Fruit fly (Drosophila melanogaster) whole organism, embryonic: ENCODE measurements around the gene CG32066.

ENCODE experiments used
- BtbVII ChIP-seq: fragments of 200-800 bp; sonication (Bioruptor generic); optimal IDR thresholded peaks from 3 replicates; lab custom pipeline; 2017; ENCODE audit warnings: missing biosample characterization, mild to moderate bottlenecking, missing genetic modification characterization
- CG1024 ChIP-seq: fragments of 200-800 bp; sonication (Bioruptor generic); IDR thresholded peaks from 2 replicates; pipeline ENCODE4 v1.3.6; 2022; ENCODE audit warnings: missing biosample characterization, missing genetic modification characterization
- CG10274 ChIP-seq: fragments of 200-800 bp; sonication (Bioruptor generic); optimal IDR thresholded peaks from 3 replicates; lab custom pipeline; 2017; ENCODE audit warnings: missing biosample characterization, mild to moderate bottlenecking, missing genetic modification characterization
- CG11247 ChIP-seq: fragments of 200-800 bp; sonication (Bioruptor generic); IDR thresholded peaks from 2 replicates; pipeline ENCODE4 v1.3.6; 2022; ENCODE audit warnings: missing biosample characterization, missing genetic modification characterization
- CG11504 ChIP-seq: fragments of 200-800 bp; sonication (Bioruptor generic); optimal IDR thresholded peaks from 3 replicates; lab custom pipeline; 2019; ENCODE audit warnings: missing biosample characterization, mild to moderate bottlenecking, missing genetic modification characterization, moderate library complexity
- CG13424 ChIP-seq: fragments of 200-800 bp; sonication (Bioruptor generic); optimal IDR thresholded peaks from 2 replicates; lab custom pipeline; 2019; ENCODE audit warnings: missing biosample characterization, mild to moderate bottlenecking, missing genetic modification characterization, moderate library complexity
- CG14050 ChIP-seq: fragments of 200-800 bp; sonication (Bioruptor generic); IDR thresholded peaks from 3 replicates; pipeline ENCODE4 v1.3.6; 2022; ENCODE audit warnings: missing biosample characterization, missing genetic modification characterization
- CG15073 ChIP-seq: fragments of 200-800 bp; sonication (Bioruptor generic); optimal IDR thresholded peaks from 2 replicates; lab custom pipeline; 2016; ENCODE audit warnings: missing biosample characterization, missing genetic modification characterization
- CG2120 ChIP-seq: fragments of 200-800 bp; sonication (Bioruptor generic); optimal IDR thresholded peaks from 3 replicates; lab custom pipeline; 2016; ENCODE audit warnings: missing biosample characterization, missing genetic modification characterization
- CG2889 ChIP-seq: fragments of 200-800 bp; sonication (Bioruptor generic); IDR thresholded peaks from 3 replicates; pipeline ENCODE4 v1.3.6; 2022; ENCODE audit warnings: missing biosample characterization, missing genetic modification characterization
- CG32767 ChIP-seq: fragments of 200-800 bp; sonication (Bioruptor generic); IDR thresholded peaks from 2 replicates; pipeline ENCODE4 v1.3.6; 2022; ENCODE audit warnings: missing biosample characterization, missing genetic modification characterization
- CG3281 ChIP-seq: fragments of 200-800 bp; sonication (Bioruptor generic); optimal IDR thresholded peaks from 3 replicates; lab custom pipeline; 2017; ENCODE audit warnings: missing biosample characterization, mild to moderate bottlenecking, missing genetic modification characterization
- CG34422 ChIP-seq: fragments of 200-800 bp; sonication (Bioruptor generic); IDR thresholded peaks from 3 replicates; pipeline ENCODE4 v1.3.6; 2022; ENCODE audit warnings: missing biosample characterization, missing genetic modification characterization
- CG4328 ChIP-seq: fragments of 200-800 bp; sonication (Bioruptor generic); optimal IDR thresholded peaks from 3 replicates; lab custom pipeline; 2017; ENCODE audit warnings: missing biosample characterization, missing genetic modification reagents, missing genetic modification characterization
- CG43689 ChIP-seq: fragments of 200-800 bp; sonication (Bioruptor generic); IDR thresholded peaks from 2 replicates; pipeline ENCODE4 v1.3.6; 2022; ENCODE audit warnings: missing biosample characterization, missing genetic modification characterization
- CG4730 ChIP-seq: fragments of 200-800 bp; sonication (Bioruptor generic); IDR thresholded peaks from 2 replicates; pipeline ENCODE4 v1.3.6; 2022; ENCODE audit warnings: missing biosample characterization, missing genetic modification characterization
- CG7271 ChIP-seq: fragments of 200-800 bp; sonication (Bioruptor generic); optimal IDR thresholded peaks from 2 replicates; lab custom pipeline; 2018; ENCODE audit warnings: missing biosample characterization, mild to moderate bottlenecking, missing genetic modification characterization, moderate library complexity
- CG7357 ChIP-seq: fragments of 200-800 bp; sonication (Bioruptor generic); IDR thresholded peaks from 3 replicates; pipeline ENCODE4 v1.3.6; 2022; ENCODE audit warnings: missing biosample characterization, missing genetic modification characterization
- CG7372 ChIP-seq: fragments of 200-800 bp; sonication (Bioruptor generic); IDR thresholded peaks from 2 replicates; pipeline ENCODE4 v1.3.6; 2022; ENCODE audit warnings: missing biosample characterization, missing genetic modification characterization
- CG7839 ChIP-seq: fragments of 200-800 bp; sonication (Bioruptor generic); optimal IDR thresholded peaks from 3 replicates; lab custom pipeline; 2018; ENCODE audit warnings: missing biosample characterization, mild to moderate bottlenecking, missing genetic modification characterization, moderate library complexity
- CkIIα-i1 ChIP-seq: fragments of 200-800 bp; sonication (Bioruptor generic); IDR thresholded peaks from 2 replicates; pipeline ENCODE4 v1.3.6; 2022; ENCODE audit warnings: missing biosample characterization, missing genetic modification characterization
- Dp ChIP-seq: fragments of 200-800 bp; sonication (Bioruptor generic); optimal IDR thresholded peaks from 2 replicates; lab custom pipeline; 2018; ENCODE audit warnings: missing biosample characterization, mild to moderate bottlenecking, missing genetic modification characterization, moderate library complexity
- ERR ChIP-seq: fragments of 200-800 bp; sonication (Bioruptor generic); optimal IDR thresholded peaks from 2 replicates; lab custom pipeline; 2016; ENCODE audit warnings: missing biosample characterization, missing genetic modification characterization
- Ets65A ChIP-seq: fragments of 200-800 bp; sonication (Bioruptor generic); peaks from one replicate; lab custom pipeline; 2016; ENCODE audit warnings: missing biosample characterization, missing genetic modification characterization
- H15 ChIP-seq: fragments of 200-800 bp; sonication (Bioruptor generic); IDR thresholded peaks from 3 replicates; pipeline ENCODE4 v1.3.6; 2022; ENCODE audit warnings: missing biosample characterization, missing genetic modification characterization
- HLHmδ ChIP-seq: fragments of 200-800 bp; sonication (Bioruptor generic); optimal IDR thresholded peaks from 2 replicates; lab custom pipeline; 2018; ENCODE audit warnings: missing biosample characterization, mild to moderate bottlenecking, missing genetic modification characterization, moderate library complexity
- Hey ChIP-seq: fragments of 200-800 bp; sonication (Bioruptor generic); optimal IDR thresholded peaks from 3 replicates; lab custom pipeline; 2018; ENCODE audit warnings: missing biosample characterization, mild to moderate bottlenecking, missing genetic modification characterization
- Hmr ChIP-seq: fragments of 200-800 bp; sonication (Bioruptor generic); optimal IDR thresholded peaks from 3 replicates; lab custom pipeline; 2017; ENCODE audit warnings: mild to moderate bottlenecking, missing biosample characterization, missing genetic modification reagents, missing genetic modification characterization
- Lhr ChIP-seq: fragments of 200-800 bp; sonication (Bioruptor generic); optimal IDR thresholded peaks from 3 replicates; lab custom pipeline; 2017; ENCODE audit warnings: mild to moderate bottlenecking, missing biosample characterization, missing genetic modification reagents, missing genetic modification characterization
- Nf-YC ChIP-seq: fragments of 200-800 bp; optimal IDR thresholded peaks from 3 replicates; lab custom pipeline; 2019; ENCODE audit warnings: missing biosample characterization, mild to moderate bottlenecking, missing genetic modification characterization, moderate library complexity
- Oli ChIP-seq: fragments of 200-800 bp; sonication (Bioruptor generic); optimal IDR thresholded peaks from 2 replicates; lab custom pipeline; 2018; ENCODE audit warnings: missing biosample characterization, mild to moderate bottlenecking, missing genetic modification characterization, moderate library complexity
- Pdp1 ChIP-seq, 2 experiments: fragments of 200-800 bp; sonication (Bioruptor generic); optimal IDR thresholded peaks; 3 replicates each; lab custom pipeline; 2016; ENCODE audit warnings: missing biosample characterization in 2 of 2, missing genetic modification characterization in 2 of 2, mild to moderate bottlenecking in 1 of 2, moderate library complexity in 1 of 2
- Side ChIP-seq: fragments of 200-800 bp; sonication (Bioruptor generic); optimal IDR thresholded peaks from 2 replicates; lab custom pipeline; 2016; ENCODE audit warnings: missing biosample characterization, missing genetic modification characterization
- Trl ChIP-seq, 3 experiments: fragments of >200 bp in 2 of 3; fragments of 200-800 bp in 1 of 3; sonication (Bioruptor generic) in 1 of 3; optimal IDR thresholded peaks; 2 replicates in 1 of 3; 3 replicates in 2 of 3; lab custom pipeline; 2016 to 2017; ENCODE audit warnings: missing biosample characterization in 1 of 3, missing genetic modification characterization in 1 of 3
- abd-A ChIP-seq: fragments of 200-800 bp; sonication (Bioruptor generic); optimal IDR thresholded peaks from 3 replicates; lab custom pipeline; 2019; ENCODE audit warnings: missing biosample characterization, mild to moderate bottlenecking, missing genetic modification characterization, moderate library complexity
- cad ChIP-seq: fragments of >200 bp; optimal IDR thresholded peaks from 2 replicates; lab custom pipeline; 2017; ENCODE audit warnings: missing biosample characterization, missing genetic modification characterization
- emc ChIP-seq: fragments of 200-800 bp; sonication (Bioruptor generic); optimal IDR thresholded peaks from 2 replicates; lab custom pipeline; 2016; ENCODE audit warnings: missing biosample characterization, missing genetic modification characterization
- fd102C ChIP-seq: fragments of 200-800 bp; sonication (Bioruptor generic); optimal IDR thresholded peaks from 2 replicates; lab custom pipeline; 2018; ENCODE audit warnings: missing biosample characterization, mild to moderate bottlenecking, missing genetic modification characterization, moderate library complexity
- fd3F ChIP-seq: fragments of 200-800 bp; sonication (Bioruptor generic); optimal IDR thresholded peaks from 2 replicates; lab custom pipeline; 2018; ENCODE audit warnings: missing biosample characterization, mild to moderate bottlenecking, missing genetic modification characterization, moderate library complexity
- fd96Cb ChIP-seq: fragments of 200-800 bp; sonication (Bioruptor generic); optimal IDR thresholded peaks from 2 replicates; lab custom pipeline; 2018; ENCODE audit warnings: missing biosample characterization, mild to moderate bottlenecking, missing genetic modification characterization, moderate library complexity
- gem ChIP-seq: fragments of 200-800 bp; sonication (Bioruptor generic); optimal IDR thresholded peaks from 2 replicates; lab custom pipeline; 2019; ENCODE audit warnings: missing biosample characterization, mild to moderate bottlenecking, missing genetic modification characterization, moderate library complexity
- grn ChIP-seq: fragments of 200-800 bp; sonication (Bioruptor generic); optimal IDR thresholded peaks from 3 replicates; lab custom pipeline; 2017; ENCODE audit warnings: missing biosample characterization, missing genetic modification characterization
- inv ChIP-seq: fragments of 200-800 bp; sonication (Bioruptor generic); IDR thresholded peaks from 2 replicates; pipeline ENCODE4 v1.3.6; 2022; ENCODE audit warnings: missing biosample characterization, missing genetic modification characterization; ENCODE audit not compliant: partially characterized antibody
- lilli ChIP-seq: fragments of 200-800 bp; sonication (Bioruptor generic); optimal IDR thresholded peaks from 3 replicates; lab custom pipeline; 2016; ENCODE audit warnings: missing biosample characterization, missing genetic modification characterization
- nerfin-2 ChIP-seq: fragments of 200-800 bp; sonication (Bioruptor generic); IDR thresholded peaks from 2 replicates; pipeline ENCODE4 v1.3.6; 2022; ENCODE audit warnings: missing biosample characterization, missing genetic modification characterization; ENCODE audit not compliant: partially characterized antibody
- oc ChIP-seq: fragments of 200-800 bp; sonication (Bioruptor generic); optimal IDR thresholded peaks from 2 replicates; lab custom pipeline; 2018; ENCODE audit warnings: missing biosample characterization, mild to moderate bottlenecking, missing genetic modification characterization, moderate library complexity
- ranshi ChIP-seq: fragments of 200-800 bp; sonication (Bioruptor generic); IDR thresholded peaks from 2 replicates; pipeline ENCODE4 v1.3.6; 2022; ENCODE audit warnings: missing biosample characterization, missing genetic modification characterization
- ro ChIP-seq: fragments of 200-800 bp; sonication (Bioruptor generic); IDR thresholded peaks from 2 replicates; pipeline ENCODE4 v1.3.6; 2022; ENCODE audit warnings: missing biosample characterization, missing genetic modification characterization
- schlank ChIP-seq: fragments of 200-800 bp; sonication (Bioruptor generic); optimal IDR thresholded peaks from 2 replicates; lab custom pipeline; 2018; ENCODE audit warnings: missing biosample characterization, mild to moderate bottlenecking, missing genetic modification characterization
- sisA ChIP-seq: fragments of 200-800 bp; sonication (Bioruptor generic); IDR thresholded peaks from 2 replicates; pipeline ENCODE4 v1.3.6; 2022; ENCODE audit warnings: missing biosample characterization, missing genetic modification characterization
- slp2 ChIP-seq: fragments of 200-800 bp; sonication (Bioruptor generic); optimal IDR thresholded peaks from 2 replicates; lab custom pipeline; 2016; ENCODE audit warnings: missing biosample characterization, missing genetic modification characterization
- yki ChIP-seq: fragments of >200 bp; optimal IDR thresholded peaks from 3 replicates; lab custom pipeline; 2018

CG32066 gene

dm6 chr3L:10679711-10680154 is 18.9 kb upstream of the CG32066 start (continued):
- TF ChIP-seq CG7357 (GFP tag; lab: Robert Waterston, UW) (no peak), ERR (GFP tag; lab: Kevin White, UChicago) (no peak), CG10274 (GFP tag; lab: Kevin White, UChicago) (peak; percentile 19), CG13424 (tag; lab: Kevin White, UChicago) (peak; percentile 8), ro (GFP tag; lab: Robert Waterston, UW) (no peak), cad (GFP tag; lab: Kevin White, UChicago) (no peak), Trl (optimal IDR thresholded peaks at IDR 0.05; lab: Kevin White, UChicago) (no peak), Trl (GFP tag; optimal IDR thresholded peaks at IDR 0.05; lab: Kevin White, UChicago) (no peak), emc (GFP tag; lab: Kevin White, UChicago) (no peak), Ets65A (no peak), Pdp1 (GFP tag; optimal IDR thresholded peaks at IDR 0.05; lab: Kevin White, UChicago) (peak in 1 of 2 experiments; percentile 5), yki (lab: Kevin White, UChicago) (no peak), CG4730 (GFP tag; lab: Robert Waterston, UW) (no peak), CG15073 (GFP tag; lab: Kevin White, UChicago) (no peak), CG11247 (no peak), fd102C (GFP tag; lab: Kevin White, UChicago) (no peak), Side (GFP tag; lab: Kevin White, UChicago) (no peak), ranshi (GFP tag; lab: Robert Waterston, UW) (no peak), sisA (no peak), Nf-YC (tag; lab: Kevin White, UChicago) (no peak), CG14050 (GFP tag; lab: Robert Waterston, UW) (no peak), lilli (GFP tag; lab: Kevin White, UChicago) (peak; percentile 24), grn (GFP tag; lab: Kevin White, UChicago) (no peak), CG11504 (tag; lab: Kevin White, UChicago) (peak; percentile 18), CG7271 (no peak), CG7839 (tag; lab: Kevin White, UChicago) (peak; percentile 17), CG2889 (GFP tag; lab: Robert Waterston, UW) (no peak), CG1024 (no peak), fd96Cb (tag; lab: Kevin White, UChicago) (no peak), CG32767 (peak; percentile 53; the same call in 1 of the 2 replicates), CG2120 (peak; percentile 49), Hmr (GFP tag; lab: Kevin White, UChicago) (peak; percentile 55), slp2 (no peak), Oli (tag; lab: Kevin White, UChicago) (no peak), abd-A (tag; lab: Kevin White, UChicago) (no peak), CkIIα-i1 (GFP tag; lab: Robert Waterston, UW) (no peak), H15 (GFP tag; lab: Robert Waterston, UW) (no peak), oc (tag; lab: Kevin White, UChicago) (peak; percentile 25), CG43689 (no peak), Dp (GFP tag; lab: Kevin White, UChicago) (no peak), CG34422 (GFP tag; lab: Robert Waterston, UW) (no peak), Hey (tag; lab: Kevin White, UChicago) (no peak), fd3F (peak; percentile 40), nerfin-2 (GFP tag; lab: Robert Waterston, UW) (no peak), CG7372 (GFP tag; lab: Robert Waterston, UW) (no peak), HLHmδ (GFP tag; lab: Kevin White, UChicago) (no peak), inv (no peak), Lhr (no peak), gem (peak; percentile 46), schlank (tag; lab: Kevin White, UChicago) (peak; percentile 37), CG4328 (GFP tag; lab: Kevin White, UChicago) (peak; percentile 27), CG3281 (GFP tag; lab: Kevin White, UChicago) (peak; percentile 53), BtbVII (GFP tag; lab: Kevin White, UChicago) (peak; percentile 54)
